Fruit fly (Drosophila melanogaster): ENCODE data around the gene CG3061.
A peak's percentile ranks its signal among the peaks of the same experiment; 100 is the strongest.

The CG3061 gene

dm6 chr3R:14031531-14032414 is at the start of gene CG3061, which contains the start of gene rdx:
Gene CG3061 (plus strand): TSS chr3R:14032371.
Gene rdx (minus strand): TSS chr3R:14032057.
- no peak for TF ChIP-seq CG11696 (GFP tag; IDR thresholded peaks at IDR 0.05)
- no peak for TF ChIP-seq CG32772 (GFP tag; IDR thresholded peaks at IDR 0.05)
- TF ChIP-seq so (GFP tag; IDR thresholded peaks at IDR 0.05): no peak
- TF ChIP-seq usp (GFP tag; optimal IDR thresholded peaks at IDR 0.05): no peak
- no peak for TF ChIP-seq chn (GFP tag; optimal IDR thresholded peaks at IDR 0.05)
- TF ChIP-seq CG6254 (GFP tag; optimal IDR thresholded peaks at IDR 0.05): peak; percentile 70
- TF ChIP-seq CG1529 (GFP tag; optimal IDR thresholded peaks at IDR 0.05): no peak
- TF ChIP-seq CG7987 (GFP tag; optimal IDR thresholded peaks at IDR 0.05): no peak
- TF ChIP-seq HLH3B (GFP tag; IDR thresholded peaks at IDR 0.05): no peak
- TF ChIP-seq tap (tag; optimal IDR thresholded peaks at IDR 0.05): peak; percentile 33
- peak; percentile 40 for TF ChIP-seq Oli (tag; optimal IDR thresholded peaks at IDR 0.05)
- TF ChIP-seq sisA (GFP tag; IDR thresholded peaks at IDR 0.05): peak; percentile 28; the same call in 1 of the 2 replicates
- TF ChIP-seq CG18619 (GFP tag; optimal IDR thresholded peaks at IDR 0.05): peak; percentile 40
- no peak for TF ChIP-seq CG2875 (GFP tag; optimal IDR thresholded peaks at IDR 0.05)
- TF ChIP-seq Dref (GFP tag; IDR thresholded peaks at IDR 0.05): no peak
- TF ChIP-seq CG14965 (GFP tag; optimal IDR thresholded peaks at IDR 0.05; ENCODE audit: borderline replicate concordance): no peak
- no peak for TF ChIP-seq H15 (GFP tag; IDR thresholded peaks at IDR 0.05)
- TF ChIP-seq zfh2 (GFP tag; optimal IDR thresholded peaks at IDR 0.05): peak; percentile 32
- no peak for TF ChIP-seq fu2 (GFP tag; optimal IDR thresholded peaks at IDR 0.05)
- TF ChIP-seq CG6683 (GFP tag; optimal IDR thresholded peaks at IDR 0.05): no peak
- TF ChIP-seq CG31388 (GFP tag; optimal IDR thresholded peaks at IDR 0.05): no peak
- no peak for TF ChIP-seq CG31224 (GFP tag; IDR thresholded peaks at IDR 0.05)
- peak; percentile 69 for TF ChIP-seq ind (GFP tag; optimal IDR thresholded peaks at IDR 0.05)
- TF ChIP-seq Jarid2 (GFP tag; optimal IDR thresholded peaks at IDR 0.05): no peak
- no peak for TF ChIP-seq Hand (GFP tag; optimal IDR thresholded peaks at IDR 0.05)
- TF ChIP-seq CG9727 (GFP tag; optimal IDR thresholded peaks at IDR 0.05): peak; percentile 65
- peak; percentile 57 for TF ChIP-seq CG13775 (GFP tag; optimal IDR thresholded peaks at IDR 0.05)
- peak; percentile 81 for TF ChIP-seq sug (tag; optimal IDR thresholded peaks at IDR 0.05)
- peak; percentile 54 for TF ChIP-seq CG9437 (GFP tag; optimal IDR thresholded peaks at IDR 0.05)
- TF ChIP-seq CG6854 (GFP tag; optimal IDR thresholded peaks at IDR 0.05): no peak
- no peak; the same call in 2 of the 3 replicates for TF ChIP-seq CG7357 (GFP tag; IDR thresholded peaks at IDR 0.05)
- TF ChIP-seq odd (GFP tag; optimal IDR thresholded peaks at IDR 0.05): peak; percentile 23
- TF ChIP-seq ab (GFP tag; optimal IDR thresholded peaks at IDR 0.05): no peak
- TF ChIP-seq CG12219 (GFP tag; optimal IDR thresholded peaks at IDR 0.05): no peak
- TF ChIP-seq CG12155 (GFP tag; optimal IDR thresholded peaks at IDR 0.05): peak; percentile 60
- peak; percentile 41 for TF ChIP-seq stwl (tag; optimal IDR thresholded peaks at IDR 0.05)
- TF ChIP-seq lab (GFP tag; optimal IDR thresholded peaks at IDR 0.05): peak; percentile 48
- peak in 1 of 2 experiments; percentile 43 for TF ChIP-seq insv (GFP tag; optimal IDR thresholded peaks at IDR 0.05)
- no peak for TF ChIP-seq Lim3 (GFP tag; IDR thresholded peaks at IDR 0.05)
- TF ChIP-seq hth (optimal IDR thresholded peaks at IDR 0.05): no peak
- no peak for TF ChIP-seq pb (GFP tag; optimal IDR thresholded peaks at IDR 0.05)
- no peak for TF ChIP-seq Adf1 (GFP tag; IDR thresholded peaks at IDR 0.05)
- no peak for TF ChIP-seq emc (GFP tag; optimal IDR thresholded peaks at IDR 0.05)
- TF ChIP-seq CG6791 (GFP tag; IDR thresholded peaks at IDR 0.05; ENCODE audit: partially characterized antibody): no peak
- TF ChIP-seq sr (GFP tag; IDR thresholded peaks at IDR 0.05): peak; percentile 81; the same call in 2 of the 3 replicates
- peak; percentile 38; the same call in 1 of the 2 replicates for TF ChIP-seq Scr (GFP tag; IDR thresholded peaks at IDR 0.05; ENCODE audit: partially characterized antibody)
- TF ChIP-seq CG3065 (GFP tag; optimal IDR thresholded peaks at IDR 0.05): peak; percentile 5
- TF ChIP-seq ham (GFP tag; IDR thresholded peaks at IDR 0.05): no peak
- TF ChIP-seq CG10979 (tag; optimal IDR thresholded peaks at IDR 0.05): peak; percentile 36
- peak; percentile 53 for TF ChIP-seq CG12104 (GFP tag; optimal IDR thresholded peaks at IDR 0.05)
